Fruit fly (Drosophila melanogaster) whole organism, embryonic: Measurements from ENCODE around the gene Dpm2.

Source experiments
- CG10366 ChIP-seq: fragments of 200-800 bp; sonication (Bioruptor generic); IDR thresholded peaks from 2 replicates; pipeline ENCODE4 v1.3.6; 2022; ENCODE audit warnings: missing biosample characterization, missing genetic modification characterization
- CG10431 ChIP-seq: fragments of 200-800 bp; sonication (Bioruptor generic); optimal IDR thresholded peaks from 3 replicates; lab custom pipeline; 2018; ENCODE audit warnings: missing biosample characterization, mild to moderate bottlenecking, missing genetic modification characterization
- CG10959 ChIP-seq: fragments of 200-800 bp; sonication (Bioruptor generic); IDR thresholded peaks from 2 replicates; pipeline ENCODE4 v1.3.6; 2022; ENCODE audit warnings: missing biosample characterization, missing genetic modification characterization
- CG12104 ChIP-seq: fragments of 200-800 bp; sonication (Bioruptor generic); optimal IDR thresholded peaks from 3 replicates; lab custom pipeline; 2016; ENCODE audit warnings: missing biosample characterization, missing genetic modification characterization
- CG12219 ChIP-seq: fragments of 200-800 bp; sonication (Bioruptor generic); optimal IDR thresholded peaks from 3 replicates; lab custom pipeline; 2018; ENCODE audit warnings: missing biosample characterization, mild to moderate bottlenecking, missing genetic modification characterization
- CG14014 ChIP-seq: fragments of 200-800 bp; sonication (Bioruptor generic); IDR thresholded peaks from 2 replicates; pipeline ENCODE4 v1.3.6; 2022; ENCODE audit warnings: missing biosample characterization, missing genetic modification characterization
- CG14860 ChIP-seq: fragments of 200-800 bp; sonication (Bioruptor generic); IDR thresholded peaks from 3 replicates; pipeline ENCODE4 v1.3.6; 2022; ENCODE audit warnings: missing biosample characterization, missing genetic modification characterization; ENCODE audit not compliant: partially characterized antibody
- CG16779 ChIP-seq: fragments of 200-800 bp; sonication (Bioruptor generic); IDR thresholded peaks from 2 replicates; pipeline ENCODE4 v1.3.6; 2022; ENCODE audit warnings: missing biosample characterization, missing genetic modification characterization
- CG16863 ChIP-seq: fragments of 200-800 bp; sonication (Bioruptor generic); optimal IDR thresholded peaks from 3 replicates; lab custom pipeline; 2016; ENCODE audit warnings: missing biosample characterization, missing genetic modification characterization
- CG18599 ChIP-seq: fragments of 200-800 bp; sonication (Bioruptor generic); optimal IDR thresholded peaks from 3 replicates; lab custom pipeline; 2017; ENCODE audit warnings: missing biosample characterization, missing genetic modification characterization, mild to moderate bottlenecking, moderate library complexity, missing genetic modification reagents
- CG2678 ChIP-seq: fragments of 200-800 bp; sonication (Bioruptor generic); optimal IDR thresholded peaks from 3 replicates; lab custom pipeline; 2019; ENCODE audit warnings: missing biosample characterization, mild to moderate bottlenecking, missing genetic modification characterization, moderate library complexity
- CG30431 ChIP-seq: fragments of 200-800 bp; sonication (Bioruptor generic); optimal IDR thresholded peaks from 2 replicates; lab custom pipeline; 2017; ENCODE audit warnings: missing biosample characterization, missing genetic modification characterization
- CG32772 ChIP-seq: fragments of 200-800 bp; sonication (Bioruptor generic); IDR thresholded peaks from 2 replicates; pipeline ENCODE4 v1.3.6; 2022; ENCODE audit warnings: missing biosample characterization, missing genetic modification characterization
- CG34422 ChIP-seq: fragments of 200-800 bp; sonication (Bioruptor generic); IDR thresholded peaks from 3 replicates; pipeline ENCODE4 v1.3.6; 2022; ENCODE audit warnings: missing biosample characterization, missing genetic modification characterization
- CG6689 ChIP-seq: fragments of 200-800 bp; sonication (Bioruptor generic); IDR thresholded peaks from 2 replicates; pipeline ENCODE4 v1.3.6; 2022; ENCODE audit warnings: missing biosample characterization, missing genetic modification characterization
- CG7928 ChIP-seq: fragments of 200-800 bp; sonication (Bioruptor generic); optimal IDR thresholded peaks from 2 replicates; lab custom pipeline; 2017; ENCODE audit warnings: missing biosample characterization, mild to moderate bottlenecking, missing genetic modification characterization
- CG9797 ChIP-seq: fragments of 200-800 bp; sonication (Bioruptor generic); optimal IDR thresholded peaks from 3 replicates; lab custom pipeline; 2018; ENCODE audit warnings: missing biosample characterization, mild to moderate bottlenecking, missing genetic modification characterization
- Chrac-16 ChIP-seq: fragments of 200-800 bp; sonication (Bioruptor generic); optimal IDR thresholded peaks from 3 replicates; lab custom pipeline; 2016; ENCODE audit warnings: missing biosample characterization, missing genetic modification characterization
- CkIIα-i1 ChIP-seq: fragments of 200-800 bp; sonication (Bioruptor generic); IDR thresholded peaks from 2 replicates; pipeline ENCODE4 v1.3.6; 2022; ENCODE audit warnings: missing biosample characterization, missing genetic modification characterization
- Dll ChIP-seq: fragments of 200-800 bp; sonication (Bioruptor generic); IDR thresholded peaks from 4 replicates; pipeline ENCODE4 v1.3.6; 2022; ENCODE audit warnings: missing biosample characterization, missing genetic modification characterization; ENCODE audit not compliant: partially characterized antibody
- Drgx ChIP-seq: fragments of 200-800 bp; sonication (Bioruptor generic); IDR thresholded peaks from 2 replicates; pipeline ENCODE4 v1.3.6; 2022; ENCODE audit warnings: missing biosample characterization, missing genetic modification characterization
- Ets65A ChIP-seq: fragments of 200-800 bp; sonication (Bioruptor generic); peaks from one replicate; lab custom pipeline; 2016; ENCODE audit warnings: missing biosample characterization, missing genetic modification characterization
- Gsc ChIP-seq: fragments of 200-800 bp; sonication (Bioruptor generic); IDR thresholded peaks from 2 replicates; pipeline ENCODE4 v1.3.6; 2022; ENCODE audit warnings: missing biosample characterization, missing genetic modification characterization
- HLH54F ChIP-seq: fragments of 200-800 bp; sonication (Bioruptor generic); optimal IDR thresholded peaks from 3 replicates; lab custom pipeline; 2016; ENCODE audit warnings: missing biosample characterization, missing genetic modification characterization
- MESR4 ChIP-seq: fragments of 200-800 bp; sonication (Bioruptor generic); optimal IDR thresholded peaks from 2 replicates; lab custom pipeline; 2018; ENCODE audit warnings: missing biosample characterization, mild to moderate bottlenecking, missing genetic modification characterization, moderate library complexity
- Mes4 ChIP-seq: fragments of 200-800 bp; sonication (Bioruptor generic); optimal IDR thresholded peaks from 2 replicates; lab custom pipeline; 2016; ENCODE audit warnings: missing biosample characterization, missing genetic modification characterization
- Nf-YC ChIP-seq: fragments of 200-800 bp; optimal IDR thresholded peaks from 3 replicates; lab custom pipeline; 2019; ENCODE audit warnings: missing biosample characterization, mild to moderate bottlenecking, missing genetic modification characterization, moderate library complexity
- Optix ChIP-seq: fragments of 200-800 bp; sonication (Bioruptor generic); IDR thresholded peaks from 3 replicates; pipeline ENCODE4 v1.3.6; 2022; ENCODE audit warnings: missing biosample characterization, missing genetic modification characterization
- Poxn ChIP-seq: fragments of 200-800 bp; sonication (Bioruptor generic); IDR thresholded peaks from 2 replicates; pipeline ENCODE4 v1.3.6; 2022; ENCODE audit warnings: missing biosample characterization, missing genetic modification characterization
- Sin3A ChIP-seq: fragments of >200 bp; optimal IDR thresholded peaks from 2 replicates; lab custom pipeline; 2018
- Trl ChIP-seq, 3 experiments: fragments of >200 bp in 2 of 3; fragments of 200-800 bp in 1 of 3; sonication (Bioruptor generic) in 1 of 3; optimal IDR thresholded peaks; 2 replicates in 1 of 3; 3 replicates in 2 of 3; lab custom pipeline; 2016 to 2017; ENCODE audit warnings: missing biosample characterization in 1 of 3, missing genetic modification characterization in 1 of 3
- Xrp1 ChIP-seq: fragments of 200-800 bp; sonication (Bioruptor generic); IDR thresholded peaks from 2 replicates; pipeline ENCODE4 v1.3.6; 2022; ENCODE audit warnings: missing biosample characterization, missing genetic modification characterization
- bcd ChIP-seq: fragments of 200-800 bp; sonication (Bioruptor generic); optimal IDR thresholded peaks from 2 replicates; lab custom pipeline; 2017; ENCODE audit warnings: missing biosample characterization, mild to moderate bottlenecking, missing genetic modification characterization
- cato ChIP-seq: fragments of 200-800 bp; sonication (Bioruptor generic); optimal IDR thresholded peaks from 2 replicates; lab custom pipeline; 2016; ENCODE audit warnings: missing biosample characterization, missing genetic modification characterization, borderline replicate concordance
- cg ChIP-seq: fragments of 200-800 bp; sonication (Bioruptor generic); optimal IDR thresholded peaks from 3 replicates; lab custom pipeline; 2019; ENCODE audit warnings: missing biosample characterization, mild to moderate bottlenecking, missing genetic modification characterization, moderate library complexity
- dan ChIP-seq: fragments of 200-800 bp; sonication (Bioruptor generic); IDR thresholded peaks from 2 replicates; pipeline ENCODE4 v1.3.6; 2022; ENCODE audit warnings: missing biosample characterization, missing genetic modification characterization
- fd102C ChIP-seq: fragments of 200-800 bp; sonication (Bioruptor generic); optimal IDR thresholded peaks from 2 replicates; lab custom pipeline; 2018; ENCODE audit warnings: missing biosample characterization, mild to moderate bottlenecking, missing genetic modification characterization, moderate library complexity
- gcm ChIP-seq: fragments of 200-800 bp; sonication (Bioruptor generic); optimal IDR thresholded peaks from 2 replicates; lab custom pipeline; 2019; ENCODE audit warnings: missing biosample characterization, mild to moderate bottlenecking, missing genetic modification characterization, moderate library complexity
- jigr1 ChIP-seq: fragments of 200-800 bp; sonication (Bioruptor generic); IDR thresholded peaks from 3 replicates; pipeline ENCODE4 v1.3.6; 2022; ENCODE audit warnings: missing biosample characterization, missing genetic modification characterization
- klu ChIP-seq: fragments of 200-800 bp; sonication (Bioruptor generic); IDR thresholded peaks from 2 replicates; pipeline ENCODE4 v1.3.6; 2022; ENCODE audit warnings: missing biosample characterization, missing genetic modification characterization
- lov ChIP-seq, 2 experiments: fragments of 200-800 bp in 1 of 2; fragments of >200 bp in 1 of 2; sonication (Bioruptor generic) in 1 of 2; IDR thresholded peaks in 1 of 2; optimal IDR thresholded peaks in 1 of 2; 2 replicates in 1 of 2; 3 replicates in 1 of 2; pipeline versions ENCODE4 v1.3.6 to Lab custom; 2017 to 2022; ENCODE audit warnings: missing biosample characterization in 1 of 2, missing genetic modification characterization in 1 of 2
- odd ChIP-seq: fragments of 200-800 bp; sonication (Bioruptor generic); optimal IDR thresholded peaks from 2 replicates; lab custom pipeline; 2017; ENCODE audit warnings: missing biosample characterization, mild to moderate bottlenecking, missing genetic modification characterization
- org-1 ChIP-seq: fragments of 200-800 bp; sonication (Bioruptor generic); optimal IDR thresholded peaks from 2 replicates; lab custom pipeline; 2017; ENCODE audit warnings: missing biosample characterization, missing genetic modification characterization
- otp ChIP-seq: fragments of 200-800 bp; sonication (Bioruptor generic); IDR thresholded peaks from 3 replicates; pipeline ENCODE4, ENCODE4 v1.3.6; 2022; ENCODE audit warnings: missing biosample characterization, missing genetic modification characterization
- p53 ChIP-seq: fragments of 200-800 bp; sonication (Bioruptor generic); optimal IDR thresholded peaks from 2 replicates; lab custom pipeline; 2016; ENCODE audit warnings: missing biosample characterization, missing genetic modification characterization
- pros ChIP-seq: fragments of 200-800 bp; sonication (Bioruptor generic); optimal IDR thresholded peaks from 3 replicates; lab custom pipeline; 2019; ENCODE audit warnings: missing biosample characterization, mild to moderate bottlenecking, missing genetic modification characterization, moderate library complexity
- sens-2 ChIP-seq: fragments of 200-800 bp; sonication (Bioruptor generic); IDR thresholded peaks from 2 replicates; pipeline ENCODE4 v1.3.6; 2022; ENCODE audit warnings: missing biosample characterization, missing genetic modification characterization
- tgo ChIP-seq: fragments of 200-800 bp; sonication (Bioruptor generic); IDR thresholded peaks from 3 replicates; pipeline ENCODE4 v1.3.6; 2022; ENCODE audit warnings: missing biosample characterization, missing genetic modification characterization
- twi ChIP-seq: fragments of 200-800 bp; optimal IDR thresholded peaks from 2 replicates; lab custom pipeline; 2019; ENCODE audit warnings: missing biosample characterization, mild to moderate bottlenecking, missing genetic modification characterization, moderate library complexity
- unc-4 ChIP-seq: fragments of 200-800 bp; sonication (Bioruptor generic); IDR thresholded peaks from 2 replicates; pipeline ENCODE4 v1.3.6; 2022; ENCODE audit warnings: missing biosample characterization, missing genetic modification characterization; ENCODE audit not compliant: partially characterized antibody

Dpm2 gene

dm6 chr3L:3319223-3319643, at the start of gene Dpm2, which contains the start of the genes PIG-C and CG12016 (continued):
- no peak for TF ChIP-seq fd102C (GFP tag; lab: Kevin White, UChicago)
- TF ChIP-seq jigr1, result no peak
- no peak for TF ChIP-seq Drgx (GFP tag; lab: Robert Waterston, UW)
- TF ChIP-seq gcm (GFP tag; lab: Kevin White, UChicago), result peak; percentile 50
- TF ChIP-seq CG6689 (GFP tag; lab: Robert Waterston, UW), result peak; percentile 52; the same call in 1 of the 2 replicates
- TF ChIP-seq tgo (GFP tag; lab: Robert Waterston, UW), result peak; percentile 65; the same call in 2 of the 3 replicates
- TF ChIP-seq Gsc (GFP tag; lab: Robert Waterston, UW), result no peak
- TF ChIP-seq org-1 (GFP tag; lab: Kevin White, UChicago), result no peak
- no peak for TF ChIP-seq odd
- peak; percentile 64 for TF ChIP-seq CG18599 (GFP tag; lab: Kevin White, UChicago)
- peak; percentile 98 for TF ChIP-seq unc-4
- TF ChIP-seq CG16779 (GFP tag; lab: Robert Waterston, UW), result no peak
- TF ChIP-seq sens-2 (GFP tag; lab: Robert Waterston, UW), result 0 out of 2 replicates have a peak, but pooled peaks have one; percentile 11
- TF ChIP-seq Chrac-16, result peak; percentile 81
- TF ChIP-seq Nf-YC (tag; lab: Kevin White, UChicago), result peak; percentile 70
- TF ChIP-seq CG14014 (GFP tag; lab: Robert Waterston, UW), result peak; percentile 50; the same call in 1 of the 2 replicates
- no peak for TF ChIP-seq lov (optimal IDR thresholded peaks at IDR 0.05; lab: Kevin White, UChicago)
- 0 out of 3 replicates have a peak, but pooled peaks have one; percentile 9 for TF ChIP-seq lov (GFP tag; IDR thresholded peaks at IDR 0.05; lab: Robert Waterston, UW)
- TF ChIP-seq HLH54F (GFP tag; lab: Kevin White, UChicago), result peak; percentile 78
- peak; percentile 59; the same call in 1 of the 3 replicates for TF ChIP-seq CG34422
- no peak for TF ChIP-seq CG2678 (tag; lab: Kevin White, UChicago)
- peak; percentile 98 for TF ChIP-seq Dll (GFP tag; lab: Robert Waterston, UW)
- no peak for TF ChIP-seq Trl (optimal IDR thresholded peaks at IDR 0.05; lab: Kevin White, UChicago)
- TF ChIP-seq Trl (GFP tag; optimal IDR thresholded peaks at IDR 0.05; lab: Kevin White, UChicago), result peak; percentile 78
- TF ChIP-seq Xrp1 (GFP tag; lab: Robert Waterston, UW), result peak; percentile 53; the same call in 1 of the 2 replicates
- TF ChIP-seq cato (GFP tag; lab: Kevin White, UChicago), result peak; percentile 67
- no peak for TF ChIP-seq dan (GFP tag; lab: Robert Waterston, UW)
- no peak for TF ChIP-seq CG12219 (GFP tag; lab: Kevin White, UChicago)
- TF ChIP-seq CG30431, result peak; percentile 19
- TF ChIP-seq CG10959 (GFP tag; lab: Robert Waterston, UW), result 0 out of 2 replicates have a peak, but pooled peaks have one; percentile 23
- TF ChIP-seq bcd (GFP tag; lab: Kevin White, UChicago), result no peak
- TF ChIP-seq CG7928 (GFP tag; lab: Kevin White, UChicago), result peak; percentile 38
- peak; percentile 96 for TF ChIP-seq CG14860
- TF ChIP-seq CG9797 (GFP tag; lab: Kevin White, UChicago), result peak; percentile 79
- peak; percentile 24 for TF ChIP-seq CG12104 (GFP tag; lab: Kevin White, UChicago)
- TF ChIP-seq otp (GFP tag; lab: Robert Waterston, UW), result no peak
- peak; percentile 41 for TF ChIP-seq Mes4 (GFP tag; lab: Kevin White, UChicago)
- TF ChIP-seq Sin3A (lab: Kevin White, UChicago), result peak; percentile 77
- peak; percentile 24; the same call in 1 of the 2 replicates for TF ChIP-seq CG10366 (GFP tag; lab: Robert Waterston, UW)
- no peak for TF ChIP-seq MESR4 (GFP tag; lab: Kevin White, UChicago)
- TF ChIP-seq Ets65A (GFP tag; lab: Kevin White, UChicago), result peak; percentile 96
- TF ChIP-seq Optix (GFP tag; lab: Robert Waterston, UW), result no peak
- TF ChIP-seq CG32772 (GFP tag; lab: Robert Waterston, UW), result peak; percentile 57; the same call in 1 of the 2 replicates
- no peak for TF ChIP-seq pros
- TF ChIP-seq CG10431 (GFP tag; lab: Kevin White, UChicago), result no peak
- no peak for TF ChIP-seq CkIIα-i1 (GFP tag; lab: Robert Waterston, UW)
- TF ChIP-seq CG16863 (GFP tag; lab: Kevin White, UChicago), result peak; percentile 63
- TF ChIP-seq Poxn (GFP tag; lab: Robert Waterston, UW), result no peak
- TF ChIP-seq cg, result no peak
- TF ChIP-seq klu (GFP tag; lab: Robert Waterston, UW), result peak; percentile 54; the same call in 1 of the 2 replicates
- no peak for TF ChIP-seq p53 (GFP tag; lab: Kevin White, UChicago)
- TF ChIP-seq twi (tag; lab: Kevin White, UChicago), result peak; percentile 60
